Comparison of ENCODE assay signal across 1 fruit fly cellular context in the genomic region with DNA sequence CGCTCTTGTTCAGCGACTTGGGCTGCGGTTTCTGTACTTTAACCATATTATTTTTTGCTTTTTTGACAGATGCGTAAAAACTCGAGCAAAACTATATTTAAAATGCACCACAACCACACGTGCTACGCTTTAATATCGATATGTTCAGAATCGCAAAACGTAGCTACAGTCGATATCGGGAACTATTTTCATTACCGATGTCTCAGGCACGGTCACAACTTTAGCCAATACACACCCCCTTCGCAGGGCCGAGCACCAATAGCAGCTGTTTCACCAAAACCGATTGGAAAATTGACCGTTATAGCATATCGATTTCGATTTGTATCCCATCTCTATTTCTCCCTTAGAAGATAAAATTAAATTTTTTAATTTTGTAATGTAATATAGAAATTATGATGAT.
TF ChIP-seq lines count a peak whose summit lies in the region.

TSS of gene CG13096 (minus strand) at position 144 of the 400 bp plus-strand sequence.

TF ChIP-seq in whole organism, embryonic, 481 proteins besides CTCF, POLR2A, EP300 and RAD21 (continued from another document and continues in another):
- TF ChIP-seq br (optimal IDR thresholded peaks at IDR 0.05; lab: Kevin White, UChicago) (no peak), CG13123 (GFP tag; optimal IDR thresholded peaks at IDR 0.05; lab: Kevin White, UChicago) (no peak), ftz-f1 (GFP tag; optimal IDR thresholded peaks at IDR 0.05; lab: Kevin White, UChicago) (peak; percentile 66), CG3163 (GFP tag; optimal IDR thresholded peaks at IDR 0.05; lab: Kevin White, UChicago) (no peak), ranshi (GFP tag; IDR thresholded peaks at IDR 0.05; lab: Robert Waterston, UW) (no peak), CG13624 (GFP tag; optimal IDR thresholded peaks at IDR 0.05; lab: Kevin White, UChicago) (peak; percentile 73), CG13287 (GFP tag; IDR thresholded peaks at IDR 0.05; lab: Robert Waterston, UW; ENCODE audit: partially characterized antibody) (peak; percentile 100), HLHmδ (GFP tag; optimal IDR thresholded peaks at IDR 0.05; lab: Kevin White, UChicago) (no peak), HmgD (GFP tag; optimal IDR thresholded peaks at IDR 0.05; lab: Kevin White, UChicago) (peak; percentile 83), jumu (GFP tag; optimal IDR thresholded peaks at IDR 0.05; lab: Kevin White, UChicago) (peak; percentile 14), pzg (GFP tag; optimal IDR thresholded peaks at IDR 0.05; lab: Kevin White, UChicago) (peak; percentile 99), dysf (GFP tag; IDR thresholded peaks at IDR 0.05; lab: Robert Waterston, UW) (no peak), Lhr (GFP tag; optimal IDR thresholded peaks at IDR 0.05; lab: Kevin White, UChicago) (peak; percentile 77), Dip2 (GFP tag; IDR thresholded peaks at IDR 0.05; lab: Robert Waterston, UW) (no peak), CG11398 (GFP tag; optimal IDR thresholded peaks at IDR 0.05; lab: Kevin White, UChicago) (no peak), psq (GFP tag; optimal IDR thresholded peaks at IDR 0.05; lab: Kevin White, UChicago) (no peak), CG6175 (GFP tag; IDR thresholded peaks at IDR 0.05; lab: Robert Waterston, UW) (no peak), CG6272 (GFP tag; IDR thresholded peaks at IDR 0.05; lab: Robert Waterston, UW) (peak; percentile 22; the same call in 1 of the 2 replicates), Myb (GFP tag; optimal IDR thresholded peaks at IDR 0.05; lab: Kevin White, UChicago) (peak; percentile 99), Scr (GFP tag; IDR thresholded peaks at IDR 0.05; lab: Robert Waterston, UW; ENCODE audit: partially characterized antibody) (peak; percentile 97), CG12299 (tag; optimal IDR thresholded peaks at IDR 0.05; lab: Kevin White, UChicago) (no peak), CG6683 (GFP tag; optimal IDR thresholded peaks at IDR 0.05; lab: Kevin White, UChicago) (no peak), CG7745 (tag; optimal IDR thresholded peaks at IDR 0.05; lab: Kevin White, UChicago) (no peak), CG17186 (GFP tag; optimal IDR thresholded peaks at IDR 0.05; lab: Kevin White, UChicago) (peak; percentile 72), twi (tag; optimal IDR thresholded peaks at IDR 0.05; lab: Kevin White, UChicago) (peak; percentile 39), CG15696 (tag; optimal IDR thresholded peaks at IDR 0.05; lab: Kevin White, UChicago) (no peak), CG5245 (GFP tag; optimal IDR thresholded peaks at IDR 0.05; lab: Kevin White, UChicago) (no peak), tio (GFP tag; optimal IDR thresholded peaks at IDR 0.05; lab: Kevin White, UChicago) (no peak), eyg (GFP tag; optimal IDR thresholded peaks at IDR 0.05; lab: Kevin White, UChicago) (no peak), Ets97D (GFP tag; optimal IDR thresholded peaks at IDR 0.05; lab: Kevin White, UChicago) (peak; percentile 91), lola (GFP tag; optimal IDR thresholded peaks at IDR 0.05; lab: Kevin White, UChicago) (peak in 1 of 3 experiments; percentile 3), CG31441 (GFP tag; IDR thresholded peaks at IDR 0.05; lab: Robert Waterston, UW) (no peak; the same call in 1 of the 2 replicates), bigmax (GFP tag; optimal IDR thresholded peaks at IDR 0.05; lab: Kevin White, UChicago) (peak; percentile 50), Kr (GFP tag; optimal IDR thresholded peaks at IDR 0.05; lab: Kevin White, UChicago) (no peak), Nf-YC (tag; optimal IDR thresholded peaks at IDR 0.05; lab: Kevin White, UChicago) (peak; percentile 81), sna (GFP tag; IDR thresholded peaks at IDR 0.05; lab: Robert Waterston, UW; ENCODE audit: partially characterized antibody) (peak; percentile 99), CG17385 (GFP tag; optimal IDR thresholded peaks at IDR 0.05; lab: Kevin White, UChicago) (no peak), Stat92E (GFP tag; optimal IDR thresholded peaks at IDR 0.05; lab: Kevin White, UChicago) (peak in 1 of 3 experiments; percentile 44), CG13424 (tag; optimal IDR thresholded peaks at IDR 0.05; lab: Kevin White, UChicago) (peak; percentile 24), lmd (GFP tag; IDR thresholded peaks at IDR 0.05; lab: Robert Waterston, UW) (no peak), CG10565 (GFP tag; optimal IDR thresholded peaks at IDR 0.05; lab: Kevin White, UChicago) (no peak), CG4360 (GFP tag; IDR thresholded peaks at IDR 0.05; lab: Robert Waterston, UW) (no peak), unc-4 (GFP tag; IDR thresholded peaks at IDR 0.05; lab: Robert Waterston, UW; ENCODE audit: partially characterized antibody) (peak; percentile 99), CG14860 (GFP tag; IDR thresholded peaks at IDR 0.05; lab: Robert Waterston, UW; ENCODE audit: partially characterized antibody) (peak; percentile 96), cwo (GFP tag; optimal IDR thresholded peaks at IDR 0.05; lab: Kevin White, UChicago) (peak; percentile 97), abd-A (tag; optimal IDR thresholded peaks at IDR 0.05; lab: Kevin White, UChicago) (no peak), yki (optimal IDR thresholded peaks at IDR 0.05; lab: Kevin White, UChicago) (no peak), Oli (tag; optimal IDR thresholded peaks at IDR 0.05; lab: Kevin White, UChicago) (no peak), Dek (tag; optimal IDR thresholded peaks at IDR 0.05; lab: Kevin White, UChicago) (peak; percentile 52), Hr3 (GFP tag; optimal IDR thresholded peaks at IDR 0.05; lab: Kevin White, UChicago) (peak; percentile 3), Ada2b (GFP tag; IDR thresholded peaks at IDR 0.05; lab: Robert Waterston, UW) (no peak), Mad (GFP tag; optimal IDR thresholded peaks at IDR 0.05; lab: Kevin White, UChicago) (peak; percentile 49), CG3726 (GFP tag; IDR thresholded peaks at IDR 0.05; lab: Robert Waterston, UW) (no peak), Sin3A (optimal IDR thresholded peaks at IDR 0.05; lab: Kevin White, UChicago) (peak; percentile 69), trem (tag; optimal IDR thresholded peaks at IDR 0.05; lab: Kevin White, UChicago) (peak; percentile 85), gcm (GFP tag; optimal IDR thresholded peaks at IDR 0.05; lab: Kevin White, UChicago) (no peak), Lim3 (GFP tag; IDR thresholded peaks at IDR 0.05; lab: Robert Waterston, UW) (no peak), CG12219 (GFP tag; optimal IDR thresholded peaks at IDR 0.05; lab: Kevin White, UChicago) (no peak), Xbp1 (GFP tag; optimal IDR thresholded peaks at IDR 0.05; lab: Kevin White, UChicago) (peak; percentile 49), nom (GFP tag; optimal IDR thresholded peaks at IDR 0.05; lab: Kevin White, UChicago) (no peak), CG8281 (tag; optimal IDR thresholded peaks at IDR 0.05; lab: Kevin White, UChicago) (no peak), CG9727 (GFP tag; optimal IDR thresholded peaks at IDR 0.05; lab: Kevin White, UChicago) (peak; percentile 30), ci (GFP tag; IDR thresholded peaks at IDR 0.05; lab: Robert Waterston, UW) (no peak; the same call in 2 of the 3 replicates), CG34376 (GFP tag; optimal IDR thresholded peaks at IDR 0.05; lab: Kevin White, UChicago) (peak; percentile 8), bbx (GFP tag; IDR thresholded peaks at IDR 0.05; lab: Robert Waterston, UW; ENCODE audit: partially characterized antibody) (peak; percentile 99), CG15073 (GFP tag; optimal IDR thresholded peaks at IDR 0.05; lab: Kevin White, UChicago) (no peak), Ptx1 (GFP tag; IDR thresholded peaks at IDR 0.05; lab: Robert Waterston, UW) (no peak), Hr51 (GFP tag; optimal IDR thresholded peaks at IDR 0.05; lab: Kevin White, UChicago) (peak in 1 of 2 experiments; percentile 27), CG17912 (GFP tag; optimal IDR thresholded peaks at IDR 0.05; lab: Kevin White, UChicago) (peak; percentile 59), Xrp1 (GFP tag; IDR thresholded peaks at IDR 0.05; lab: Robert Waterston, UW) (0 out of 2 replicates have a peak, but pooled peaks have one; percentile 14), slou (GFP tag; optimal IDR thresholded peaks at IDR 0.05; lab: Kevin White, UChicago) (no peak), odd (GFP tag; optimal IDR thresholded peaks at IDR 0.05; lab: Kevin White, UChicago) (no peak), CG6791 (GFP tag; IDR thresholded peaks at IDR 0.05; lab: Robert Waterston, UW; ENCODE audit: partially characterized antibody) (peak; percentile 99), tap (tag; optimal IDR thresholded peaks at IDR 0.05; lab: Kevin White, UChicago) (no peak), al (GFP tag; IDR thresholded peaks at IDR 0.05; lab: Robert Waterston, UW) (peak; percentile 17; the same call in 1 of the 2 replicates), CG8478 (optimal IDR thresholded peaks at IDR 0.05; lab: Kevin White, UChicago) (no peak), Bgb (GFP tag; IDR thresholded peaks at IDR 0.05; lab: Robert Waterston, UW; ENCODE audit: partially characterized antibody) (peak; percentile 99), CG15514 (GFP tag; optimal IDR thresholded peaks at IDR 0.05; lab: Kevin White, UChicago) (peak; percentile 91), CG15269 (tag; optimal IDR thresholded peaks at IDR 0.05; lab: Kevin White, UChicago) (no peak), slbo (GFP tag; IDR thresholded peaks at IDR 0.05; lab: Robert Waterston, UW) (peak; percentile 27; the same call in 1 of the 2 replicates), ewg (GFP tag; optimal IDR thresholded peaks at IDR 0.05; lab: Kevin White, UChicago) (no peak), CG17328 (GFP tag; IDR thresholded peaks at IDR 0.05; lab: Robert Waterston, UW) (no peak), kay (GFP tag; optimal IDR thresholded peaks at IDR 0.05; lab: Kevin White, UChicago) (no peak), lov (optimal IDR thresholded peaks at IDR 0.05; lab: Kevin White, UChicago) (no peak), lov (GFP tag; IDR thresholded peaks at IDR 0.05; lab: Robert Waterston, UW) (no peak), Oaz (GFP tag; IDR thresholded peaks at IDR 0.05; lab: Robert Waterston, UW) (no peak), Side (GFP tag; optimal IDR thresholded peaks at IDR 0.05; lab: Kevin White, UChicago) (peak; percentile 2), CG2129 (GFP tag; IDR thresholded peaks at IDR 0.05; lab: Robert Waterston, UW; ENCODE audit: partially characterized antibody) (peak; percentile 95), nmo (GFP tag; optimal IDR thresholded peaks at IDR 0.05; lab: Kevin White, UChicago) (peak; percentile 71), klu (GFP tag; IDR thresholded peaks at IDR 0.05; lab: Robert Waterston, UW) (no peak), usp (GFP tag; optimal IDR thresholded peaks at IDR 0.05; lab: Kevin White, UChicago) (no peak), CG33213 (GFP tag; optimal IDR thresholded peaks at IDR 0.05; lab: Kevin White, UChicago) (peak; percentile 55), CrebB (tag; optimal IDR thresholded peaks at IDR 0.05; lab: Kevin White, UChicago) (peak; percentile 6), CG9932 (GFP tag; IDR thresholded peaks at IDR 0.05; lab: Robert Waterston, UW) (peak; percentile 77), Dad (GFP tag; optimal IDR thresholded peaks at IDR 0.05; lab: Kevin White, UChicago) (peak; percentile 22), knrl (GFP tag; IDR thresholded peaks at IDR 0.05; lab: Robert Waterston, UW; ENCODE audit: partially characterized antibody) (peak; percentile 98), pita (GFP tag; optimal IDR thresholded peaks at IDR 0.05; lab: Kevin White, UChicago) (peak; percentile 78), CG4424 (GFP tag; optimal IDR thresholded peaks at IDR 0.05; lab: Kevin White, UChicago) (peak; percentile 45), CoRest (tag; optimal IDR thresholded peaks at IDR 0.05; lab: Kevin White, UChicago) (peak; percentile 64), ac (GFP tag; optimal IDR thresholded peaks at IDR 0.05; lab: Kevin White, UChicago) (no peak), Doc3 (GFP tag; IDR thresholded peaks at IDR 0.05; lab: Robert Waterston, UW; ENCODE audit: partially characterized antibody) (peak; percentile 98), CG8290 (GFP tag; optimal IDR thresholded peaks at IDR 0.05; lab: Kevin White, UChicago) (peak; percentile 90), CG8290 (tag; optimal IDR thresholded peaks at IDR 0.05; lab: Kevin White, UChicago) (peak; percentile 75 to 96), gfzf (GFP tag; optimal IDR thresholded peaks at IDR 0.05; lab: Kevin White, UChicago) (peak; percentile 53), CG42726 (GFP tag; IDR thresholded peaks at IDR 0.05; lab: Robert Waterston, UW; ENCODE audit: partially characterized antibody) (peak; percentile 98), gro (GFP tag; optimal IDR thresholded peaks at IDR 0.05; lab: Kevin White, UChicago) (peak; percentile 68), CG11560 (tag; IDR thresholded peaks at IDR 0.05; lab: Robert Waterston, UW) (peak; percentile 58; the same call in 1 of the 3 replicates), NfI (GFP tag; optimal IDR thresholded peaks at IDR 0.05; lab: Kevin White, UChicago) (no peak), tin (GFP tag; optimal IDR thresholded peaks at IDR 0.05; lab: Kevin White, UChicago) (peak; percentile 16), dpn (GFP tag; optimal IDR thresholded peaks at IDR 0.05; lab: Kevin White, UChicago) (peak; percentile 37 to 43), nerfin-1 (tag; optimal IDR thresholded peaks at IDR 0.05; lab: Kevin White, UChicago) (peak; percentile 22), H15 (GFP tag; IDR thresholded peaks at IDR 0.05; lab: Robert Waterston, UW) (no peak), bcd (GFP tag; optimal IDR thresholded peaks at IDR 0.05; lab: Kevin White, UChicago) (no peak), croc (GFP tag; conservative IDR thresholded peaks at IDR 0.05; lab: Robert Waterston, UW) (no peak), zfh2 (GFP tag; optimal IDR thresholded peaks at IDR 0.05; lab: Kevin White, UChicago) (peak; percentile 27), Dref (GFP tag; IDR thresholded peaks at IDR 0.05; lab: Robert Waterston, UW) (peak; percentile 100), corto (GFP tag; optimal IDR thresholded peaks at IDR 0.05; lab: Kevin White, UChicago) (no peak), sob (GFP tag; IDR thresholded peaks at IDR 0.05; lab: Robert Waterston, UW) (no peak), MESR4 (GFP tag; optimal IDR thresholded peaks at IDR 0.05; lab: Kevin White, UChicago) (peak; percentile 66), CG18011 (GFP tag; optimal IDR thresholded peaks at IDR 0.05; lab: Kevin White, UChicago) (no peak), pfk (GFP tag; optimal IDR thresholded peaks at IDR 0.05; lab: Kevin White, UChicago) (no peak), MBD-R2 (GFP tag; IDR thresholded peaks at IDR 0.05; lab: Robert Waterston, UW) (peak; percentile 84), CG7786 (GFP tag; optimal IDR thresholded peaks at IDR 0.05; lab: Kevin White, UChicago) (no peak), CG12659 (GFP tag; optimal IDR thresholded peaks at IDR 0.05; lab: Kevin White, UChicago) (peak; percentile 72), Sry-δ (GFP tag; optimal IDR thresholded peaks at IDR 0.05; lab: Kevin White, UChicago) (peak; percentile 99), sens (GFP tag; lab: Kevin White, UChicago) (peak; percentile 48), Bdp1 (GFP tag; optimal IDR thresholded peaks at IDR 0.05; lab: Kevin White, UChicago) (peak; percentile 27)
